Worm (Caenorhabditis elegans) whole organism, young adult: ENCODE measurements around the gene fbxc-49.

Experiments used
- B0035.1 ChIP-seq: sonication (generic microtip); optimal IDR thresholded peaks from 2 replicates; lab custom pipeline; 2016; ENCODE audit warnings: missing genetic modification characterization, mild to moderate bottlenecking, missing compliant biosample characterization, missing genotype, missing genetic modification reagents
- F10E7.11 ChIP-seq: sonication (generic microtip); optimal IDR thresholded peaks from 2 replicates; lab custom pipeline; 2017; ENCODE audit warnings: mild to moderate bottlenecking, missing genetic modification characterization, moderate library complexity, missing compliant biosample characterization
- F33H1.4 ChIP-seq: fragments of 200-800 bp; sonication (Bioruptor generic); IDR thresholded peaks from 2 replicates; pipeline ENCODE4 v1.3.6; 2022; ENCODE audit warnings: missing genetic modification reagents, missing genetic modification characterization, missing compliant biosample characterization
- F39B2.1 ChIP-seq: fragments of 200-800 bp; sonication (Bioruptor generic); IDR thresholded peaks from 2 replicates; pipeline ENCODE4 v1.3.6; 2022; ENCODE audit warnings: missing genetic modification reagents, missing genetic modification characterization, missing compliant biosample characterization
- F55B11.4 ChIP-seq: sonication (generic microtip); optimal IDR thresholded peaks from 2 replicates; lab custom pipeline; 2016; ENCODE audit warnings: missing compliant biosample characterization, missing genetic modification characterization, borderline replicate concordance; ENCODE audit not compliant: insufficient read depth
- K12H6.12 ChIP-seq: fragments of 200-800 bp; sonication (Bioruptor generic); optimal IDR thresholded peaks from 2 replicates; lab custom pipeline; 2018; ENCODE audit warnings: mild to moderate bottlenecking, missing genetic modification characterization, missing compliant biosample characterization
- Y53F4B.3 ChIP-seq: fragments of 200-800 bp; sonication (Bioruptor generic); IDR thresholded peaks from 2 replicates; pipeline ENCODE4 v1.3.6; 2022; ENCODE audit warnings: missing genetic modification reagents, missing genetic modification characterization, missing compliant biosample characterization
- ZK185.1 ChIP-seq: sonication (generic microtip); optimal IDR thresholded peaks from 2 replicates; lab custom pipeline; 2016; ENCODE audit warnings: mild to moderate bottlenecking, missing genetic modification characterization, missing compliant biosample characterization; ENCODE audit not compliant: poor library complexity, severe bottlenecking
- aptf-2 ChIP-seq: fragments of 200-800 bp; sonication (Bioruptor generic); conservative IDR thresholded peaks from 2 replicates; pipeline ENCODE4 v1.3.6; 2022; ENCODE audit warnings: missing genetic modification reagents, missing genetic modification characterization, missing compliant biosample characterization
- aptf-3 ChIP-seq: fragments of 200-800 bp; sonication (Bioruptor generic); IDR thresholded peaks from 2 replicates; pipeline ENCODE4 v1.3.6; 2022; ENCODE audit warnings: missing genetic modification characterization, missing compliant biosample characterization
- bed-2 ChIP-seq: fragments of 200-800 bp; sonication (Bioruptor generic); IDR thresholded peaks from 2 replicates; pipeline ENCODE4 v1.3.6; 2022; ENCODE audit warnings: missing genetic modification reagents, missing genetic modification characterization, missing compliant biosample characterization
- ceh-100 ChIP-seq: fragments of 200-800 bp; sonication (Bioruptor generic); IDR thresholded peaks from 2 replicates; pipeline ENCODE4 v1.3.6; 2022; ENCODE audit warnings: missing genetic modification reagents, missing genetic modification characterization, missing compliant biosample characterization
- die-1 ChIP-seq: sonication (generic microtip); optimal IDR thresholded peaks from 2 replicates; lab custom pipeline; 2016; ENCODE audit warnings: missing genotype, mild to moderate bottlenecking, missing genetic modification characterization, missing compliant biosample characterization
- dpff-1 ChIP-seq: sonication (generic microtip); optimal IDR thresholded peaks from 2 replicates; lab custom pipeline; 2017; ENCODE audit warnings: mild to moderate bottlenecking, missing genetic modification characterization, missing compliant biosample characterization
- efl-1 ChIP-seq: fragments of 150-350 bp; optimal IDR thresholded peaks from 2 replicates; lab custom pipeline; 2014; ENCODE audit warnings: missing biosample characterization, missing genetic modification reagents, missing genetic modification characterization
- gei-17 ChIP-seq: fragments of 200-800 bp; sonication (Bioruptor generic); optimal IDR thresholded peaks from 2 replicates; lab custom pipeline; 2018; ENCODE audit warnings: mild to moderate bottlenecking, missing genetic modification characterization, missing compliant biosample characterization
- hmg-1.2 ChIP-seq: fragments of 200-800 bp; sonication (Bioruptor generic); IDR thresholded peaks from 2 replicates; pipeline ENCODE4 v1.3.6; 2022; ENCODE audit warnings: missing genetic modification reagents, missing genetic modification characterization, missing compliant biosample characterization
- hrde-1 ChIP-seq: sonication (generic microtip); optimal IDR thresholded peaks from 2 replicates; lab custom pipeline; 2016; ENCODE audit warnings: missing genetic modification characterization, mild to moderate bottlenecking, missing compliant biosample characterization, moderate library complexity, missing genotype, missing genetic modification reagents, borderline replicate concordance
- hsf-1 ChIP-seq: fragments of 200-800 bp; sonication (Bioruptor generic); IDR thresholded peaks from 2 replicates; pipeline ENCODE4 v1.3.6; 2022; ENCODE audit warnings: missing genetic modification reagents, missing genetic modification characterization, missing compliant biosample characterization
- lin-40 ChIP-seq: sonication (generic microtip); optimal IDR thresholded peaks from 2 replicates; lab custom pipeline; 2016; ENCODE audit warnings: missing genetic modification characterization, mild to moderate bottlenecking, missing compliant biosample characterization, missing genotype, missing genetic modification reagents
- madf-6 ChIP-seq: fragments of 200-800 bp; sonication (Bioruptor generic); IDR thresholded peaks from 2 replicates; pipeline ENCODE4 v1.3.6; 2022; ENCODE audit warnings: missing genetic modification reagents, missing genetic modification characterization, missing compliant biosample characterization
- mxl-1 ChIP-seq: sonication (generic microtip); optimal IDR thresholded peaks from 2 replicates; lab custom pipeline; 2016; ENCODE audit warnings: missing genetic modification characterization, missing compliant biosample characterization
- pbrm-1 ChIP-seq: fragments of 200-800 bp; sonication (Bioruptor generic); IDR thresholded peaks from 2 replicates; pipeline ENCODE4 v1.3.6; 2022; ENCODE audit warnings: missing genetic modification reagents, missing genetic modification characterization, missing compliant biosample characterization
- rcor-1 ChIP-seq: fragments of 200-800 bp; sonication (Bioruptor generic); IDR thresholded peaks from 2 replicates; pipeline ENCODE4 v1.3.6; 2022; ENCODE audit warnings: missing genetic modification reagents, missing genetic modification characterization, missing compliant biosample characterization
- rpc-1 ChIP-seq, 2 experiments: fragments of 150-350 bp in 1 of 2; sonication (generic microtip) in 1 of 2; optimal IDR thresholded peaks; 2 replicates each; lab custom pipeline; 2014 to 2018; ENCODE audit warnings: missing biosample characterization in 1 of 2, missing genetic modification characterization in 1 of 2, missing genetic modification reagents in 1 of 2, missing genotype in 1 of 2
- sdz-38 ChIP-seq: sonication (generic microtip); optimal IDR thresholded peaks from 2 replicates; lab custom pipeline; 2016; ENCODE audit warnings: missing genotype, missing genetic modification characterization, missing compliant biosample characterization
- somi-1 ChIP-seq: fragments of 200-800 bp; sonication (Bioruptor generic); optimal IDR thresholded peaks from 2 replicates; lab custom pipeline; 2018; ENCODE audit warnings: mild to moderate bottlenecking, missing genetic modification characterization, missing compliant biosample characterization
- sptf-2 ChIP-seq: fragments of 200-800 bp; sonication (Bioruptor generic); optimal IDR thresholded peaks from 2 replicates; lab custom pipeline; 2018; ENCODE audit warnings: mild to moderate bottlenecking, missing genetic modification characterization, missing compliant biosample characterization
- xnd-1 ChIP-seq: sonication (generic microtip); optimal IDR thresholded peaks from 2 replicates; lab custom pipeline; 2016; ENCODE audit warnings: missing genotype, missing genetic modification reagents, missing genetic modification characterization, missing compliant biosample characterization
- zim-3 ChIP-seq: sonication (generic microtip); optimal IDR thresholded peaks from 2 replicates; lab custom pipeline; 2017; ENCODE audit warnings: mild to moderate bottlenecking, missing genetic modification characterization, moderate library complexity, missing compliant biosample characterization
- ztf-25 ChIP-seq: fragments of 200-800 bp; sonication (Bioruptor generic); IDR thresholded peaks from 2 replicates; pipeline ENCODE4 v1.3.6; 2022; ENCODE audit warnings: missing genetic modification reagents, missing genetic modification characterization, missing compliant biosample characterization
- ztf-3 ChIP-seq: fragments of 200-800 bp; sonication (Bioruptor generic); optimal IDR thresholded peaks from 2 replicates; lab custom pipeline; 2018; ENCODE audit warnings: mild to moderate bottlenecking, missing genetic modification characterization, missing compliant biosample characterization
- ztf-6 ChIP-seq: fragments of 200-800 bp; sonication (Bioruptor generic); IDR thresholded peaks from 2 replicates; pipeline ENCODE4 v1.3.6; 2022; ENCODE audit warnings: missing genetic modification reagents, missing genetic modification characterization, missing compliant biosample characterization

The fbxc-49 gene

ce11 chrII:2067451-2068021, 16.4 kb upstream of the fbxc-49 start, which contains the start of gene F07E5.12:
Gene F07E5.12, plus strand, starts transcription at chrII:2067971.
- TF ChIP-seq aptf-2 (GFP tag; lab: Robert Waterston, UW): peak; percentile 83
- 0 out of 2 replicates have a peak, but pooled peaks have one; percentile 17 for TF ChIP-seq hsf-1 (GFP tag; lab: Robert Waterston, UW)
- TF ChIP-seq, all 124 proteins: peak for 2; not testable (repeated sequence) for 122

DNA sequence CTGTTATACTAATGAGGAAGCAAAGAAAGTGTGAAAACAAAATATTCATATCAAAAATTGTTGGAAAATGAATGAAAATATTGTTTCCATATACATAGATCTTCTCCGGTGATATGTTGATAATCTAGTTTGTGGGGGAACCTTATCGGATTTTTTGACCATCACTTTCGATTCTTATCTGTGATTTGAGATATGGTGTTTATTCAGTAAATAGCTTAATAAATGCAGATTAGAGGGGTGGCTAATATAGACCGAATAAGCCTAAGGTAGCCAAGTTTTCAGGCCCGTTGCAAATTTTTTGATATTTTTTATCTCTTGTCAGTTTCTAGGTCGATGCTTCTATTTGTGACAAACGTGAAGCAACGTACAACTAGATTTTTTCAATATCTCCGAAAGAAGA, 12.5 kb upstream of the fbxc-49 start, which contains the start of gene F07E5.7:
F07E5.7 (minus strand) TSS at position 101 of the 400 bp plus-strand sequence.
- no peak for TF ChIP-seq zim-3
- TF ChIP-seq madf-6 (GFP tag; lab: Robert Waterston, UW): no peak
- no peak for TF ChIP-seq ztf-3 (GFP tag; lab: Kevin White, UChicago)
- TF ChIP-seq sptf-2 (GFP tag; lab: Kevin White, UChicago): no peak
- TF ChIP-seq F10E7.11: no peak
- no peak for TF ChIP-seq die-1
- no peak for TF ChIP-seq rpc-1 (optimal IDR thresholded peaks at IDR 0.05; lab: Kevin White, UChicago)
- no peak for TF ChIP-seq rpc-1 (tag; optimal IDR thresholded peaks at IDR 0.05; lab: Kevin White, UChicago)
- no peak for TF ChIP-seq K12H6.12 (tag; lab: Kevin White, UChicago)
- TF ChIP-seq F39B2.1 (GFP tag; lab: Robert Waterston, UW): no peak
- no peak for TF ChIP-seq rcor-1
- TF ChIP-seq sdz-38 (tag; lab: Kevin White, UChicago): no peak
- no peak for TF ChIP-seq F55B11.4
- TF ChIP-seq B0035.1 (tag; lab: Kevin White, UChicago): no peak

ce11 chrII:2075513-2075912, 8.4 kb upstream of the fbxc-49 start, which contains the start of gene F07E5.8:
Gene F07E5.8, minus strand, starts transcription at chrII:2075613.
- TF ChIP-seq aptf-3 (GFP tag; lab: Robert Waterston, UW) (no peak), efl-1 (no peak), Y53F4B.3 (GFP tag; lab: Robert Waterston, UW) (no peak), ztf-25 (GFP tag; lab: Robert Waterston, UW) (no peak), hsf-1 (GFP tag; lab: Robert Waterston, UW) (no peak), dpff-1 (tag; lab: Kevin White, UChicago) (no peak), F33H1.4 (no peak), pbrm-1 (GFP tag; lab: Robert Waterston, UW) (no peak), hrde-1 (no peak), xnd-1 (tag; lab: Kevin White, UChicago) (no peak), F10E7.11 (no peak), gei-17 (GFP tag; lab: Kevin White, UChicago) (no peak), rpc-1 (optimal IDR thresholded peaks at IDR 0.05; lab: Kevin White, UChicago) (no peak), rpc-1 (tag; optimal IDR thresholded peaks at IDR 0.05; lab: Kevin White, UChicago) (no peak), bed-2 (GFP tag; lab: Robert Waterston, UW) (no peak), ztf-6 (no peak), hmg-1.2 (GFP tag; lab: Robert Waterston, UW) (no peak), mxl-1 (tag; lab: Kevin White, UChicago) (no peak), ceh-100 (GFP tag; lab: Robert Waterston, UW) (no peak)

DNA sequence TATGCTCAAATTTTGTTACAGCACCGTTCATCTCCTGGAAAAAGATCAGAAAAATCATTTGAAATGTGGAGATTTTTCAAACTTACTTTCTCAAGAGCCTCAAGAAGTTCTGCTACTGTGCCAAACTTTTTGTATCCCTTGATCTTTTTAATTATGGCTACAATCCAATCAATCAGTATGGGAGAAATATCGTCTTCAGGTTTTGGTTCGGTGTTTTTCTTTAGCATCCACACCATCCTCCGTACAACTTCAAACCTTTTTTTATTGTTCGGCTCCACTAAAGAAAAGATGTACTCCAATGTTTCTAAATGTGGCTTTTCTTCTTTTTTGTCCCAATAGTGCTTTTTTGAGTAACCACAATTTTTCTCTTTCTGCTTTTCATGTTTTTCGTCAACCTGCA, 7.5 kb upstream of the fbxc-49 start:
- no peak for TF ChIP-seq ZK185.1
- TF ChIP-seq somi-1: no peak
- TF ChIP-seq lin-40 (tag; lab: Kevin White, UChicago): no peak
